Worm (Caenorhabditis elegans) whole organism, late embryonic: Measurements from ENCODE around the gene vps-41.

Source experiments
- F13H6.1 ChIP-seq: sonication (generic microtip); optimal IDR thresholded peaks from 2 replicates; lab custom pipeline; 2016; ENCODE audit warnings: missing genetic modification characterization, missing compliant biosample characterization
- ama-1 ChIP-seq: fragments of 150-350 bp; optimal IDR thresholded peaks from 2 replicates; lab custom pipeline; 2014
- ceh-18 ChIP-seq: sonication (generic microtip); optimal IDR thresholded peaks from 2 replicates; lab custom pipeline; 2016; ENCODE audit warnings: missing genetic modification characterization, missing compliant biosample characterization
- dmd-4 ChIP-seq: sonication (generic microtip); optimal IDR thresholded peaks from 2 replicates; lab custom pipeline; 2016; ENCODE audit warnings: borderline replicate concordance, missing genetic modification characterization, missing compliant biosample characterization
- elt-2 ChIP-seq: sonication (generic microtip); optimal IDR thresholded peaks from 2 replicates; lab custom pipeline; 2016; ENCODE audit warnings: missing genetic modification reagents, missing genetic modification characterization, missing compliant biosample characterization
- fkh-10 ChIP-seq: fragments of 150-350 bp; optimal IDR thresholded peaks from 2 replicates; lab custom pipeline; 2014; ENCODE audit warnings: missing biosample characterization, missing genetic modification reagents, missing genetic modification characterization
- lim-6 ChIP-seq: sonication (generic microtip); optimal IDR thresholded peaks from 2 replicates; lab custom pipeline; 2016; ENCODE audit warnings: missing genetic modification characterization, missing compliant biosample characterization
- madf-2 ChIP-seq: sonication (generic microtip); optimal IDR thresholded peaks from 2 replicates; lab custom pipeline; 2017; ENCODE audit warnings: missing genetic modification characterization, missing compliant biosample characterization
- nfya-1 ChIP-seq: sonication (generic microtip); optimal IDR thresholded peaks from 2 replicates; lab custom pipeline; 2017; ENCODE audit warnings: missing genetic modification characterization, mild to moderate bottlenecking, missing compliant biosample characterization, antibody characterized with exemption, moderate library complexity
- pax-1 ChIP-seq: fragments of 150-350 bp; optimal IDR thresholded peaks from 2 replicates; lab custom pipeline; 2014; ENCODE audit warnings: missing biosample characterization, missing genetic modification characterization
- pha-4 ChIP-seq: fragments of 150-350 bp; optimal IDR thresholded peaks from 2 replicates; lab custom pipeline; 2018; ENCODE audit warnings: missing biosample characterization, missing genetic modification reagents, missing genetic modification characterization
- pqm-1 ChIP-seq: sonication (generic microtip); optimal IDR thresholded peaks from 2 replicates; lab custom pipeline; 2016; ENCODE audit warnings: missing genetic modification characterization, missing compliant biosample characterization
- pros-1 ChIP-seq: fragments of 150-350 bp; optimal IDR thresholded peaks from 2 replicates; lab custom pipeline; 2014; ENCODE audit warnings: missing biosample characterization, missing genetic modification reagents, missing genetic modification characterization
- unc-42 ChIP-seq: sonication (generic microtip); optimal IDR thresholded peaks from 2 replicates; lab custom pipeline; 2016; ENCODE audit warnings: missing genotype, missing genetic modification characterization, missing compliant biosample characterization

DNA sequence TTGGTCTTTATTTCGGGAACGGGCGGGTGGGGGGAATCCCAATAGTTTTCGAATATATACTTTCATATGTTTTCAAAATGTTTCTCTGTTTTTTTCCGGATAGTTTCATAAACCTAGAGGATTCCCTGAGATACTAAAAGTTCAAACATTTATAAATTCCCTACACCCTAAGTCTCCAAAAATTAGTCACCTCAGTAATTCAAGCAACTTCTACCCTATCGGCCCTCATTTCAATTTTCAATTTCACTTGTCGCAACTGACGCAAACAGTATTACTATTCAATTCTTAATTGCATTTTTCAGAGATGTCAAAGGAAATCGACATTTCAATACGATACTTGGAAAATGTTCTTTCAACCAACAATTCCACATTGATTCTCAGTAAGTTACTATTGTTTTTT lies 19.6 kb upstream of the vps-41 start, which contains the start of gene Y34B4A.4:
- TF ChIP-seq lim-6 (tag; lab: Kevin White, UChicago) = no peak
- no peak for TF ChIP-seq F13H6.1 (tag; lab: Kevin White, UChicago)
- no peak for TF ChIP-seq pha-4 (tag; lab: Kevin White, UChicago)
- no peak for TF ChIP-seq pax-1 (tag; lab: Kevin White, UChicago)
- TF ChIP-seq unc-42 = no peak
- TF ChIP-seq madf-2 (tag; lab: Kevin White, UChicago) = no peak
- TF ChIP-seq pqm-1 (tag; lab: Kevin White, UChicago) = no peak
- no peak for TF ChIP-seq ceh-18 (tag; lab: Kevin White, UChicago)
- no peak for TF ChIP-seq elt-2
- TF ChIP-seq pros-1 (tag; lab: Kevin White, UChicago) = no peak
- TF ChIP-seq dmd-4 = no peak
- no peak for TF ChIP-seq fkh-10 (GFP tag; lab: Kevin White, UChicago)
- no peak for TF ChIP-seq ama-1
- no peak for TF ChIP-seq nfya-1
